Worm (Caenorhabditis elegans): Measurements from ENCODE around the gene spp-16.
A peak's percentile ranks its signal among the peaks of the same experiment; 100 is the strongest.

Gene spp-16

ce11 chrV:10936681-10937080 is 35.6 kb upstream of the spp-16 start, which contains the start of gene F17C11.12:
TSS of gene F17C11.12 (minus strand) at chrV:10936920.
- TF ChIP-seq lin-15B (tag; optimal IDR thresholded peaks at IDR 0.05) (no peak), nhr-20 (tag; optimal IDR thresholded peaks at IDR 0.05) (peak; percentile 1), snpc-4 (tag; optimal IDR thresholded peaks at IDR 0.05) (no peak), hlh-4 (tag; optimal IDR thresholded peaks at IDR 0.05) (no peak), elt-2 (tag; optimal IDR thresholded peaks at IDR 0.05) (peak; percentile 83), efl-3 (GFP tag; optimal IDR thresholded peaks at IDR 0.05) (no peak), zag-1 (tag; optimal IDR thresholded peaks at IDR 0.05) (no peak), nhr-85 (tag) (no peak)

DNA sequence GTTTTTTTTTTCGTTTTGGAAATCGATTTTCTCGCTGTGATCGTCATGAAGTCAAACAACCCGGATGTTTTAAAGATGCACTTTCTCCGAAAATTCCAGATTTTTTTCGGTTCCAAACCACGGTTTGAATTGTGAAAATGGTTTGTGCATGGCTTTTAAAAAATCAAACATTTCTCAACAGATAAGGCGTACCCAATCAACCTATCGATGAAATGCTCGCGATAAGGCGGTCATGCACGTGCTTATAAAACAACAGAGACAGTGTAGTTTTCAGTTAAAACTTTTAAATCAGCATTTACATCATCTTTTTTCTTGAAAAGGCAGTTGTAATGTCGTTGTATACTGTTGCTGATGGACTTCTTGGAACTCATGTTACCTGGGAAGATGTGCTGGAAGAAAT is 31.3 kb upstream of the spp-16 start, which contains the start of gene F58B4.5:
Gene F58B4.5, plus strand, starts transcription at position 283 of the 400 bp plus-strand sequence.
- peak in 1 of 2 experiments; percentile 19 for TF ChIP-seq lin-35 (GFP tag; optimal IDR thresholded peaks at IDR 0.05)
- no peak for TF ChIP-seq efl-1 (optimal IDR thresholded peaks at IDR 0.05)
- peak in 1 of 2 experiments; percentile 43 for TF ChIP-seq efl-1 (GFP tag; optimal IDR thresholded peaks at IDR 0.05 in 1 of 2)
- no peak for TF ChIP-seq mdl-1 (tag; optimal IDR thresholded peaks at IDR 0.05)
- TF ChIP-seq nhr-20 (tag; optimal IDR thresholded peaks at IDR 0.05): peak; percentile 51
- no peak for TF ChIP-seq sptf-1 (tag; optimal IDR thresholded peaks at IDR 0.05)
- TF ChIP-seq unc-86 (tag; optimal IDR thresholded peaks at IDR 0.05): no peak
- no peak for TF ChIP-seq nhr-76 (tag; optimal IDR thresholded peaks at IDR 0.05)
- no peak for TF ChIP-seq isw-1 (GFP tag; IDR thresholded peaks at IDR 0.05)
- TF ChIP-seq nhr-19 (GFP tag; conservative IDR thresholded peaks at IDR 0.05): no peak
- peak; percentile 89 for TF ChIP-seq elt-2 (tag; optimal IDR thresholded peaks at IDR 0.05)

- TF ChIP-seq vab-15 (tag; optimal IDR thresholded peaks at IDR 0.05) (no peak), isw-1 (GFP tag; IDR thresholded peaks at IDR 0.05) (no peak), nhr-84 (tag; optimal IDR thresholded peaks at IDR 0.05) (no peak), elt-3 (tag; optimal IDR thresholded peaks at IDR 0.05) (no peak), ztf-4 (tag; optimal IDR thresholded peaks at IDR 0.05) (no peak), sup-37 (GFP tag; optimal IDR thresholded peaks at IDR 0.05) (no peak), pag-3 (tag; optimal IDR thresholded peaks at IDR 0.05; ENCODE audit: borderline replicate concordance, insufficient read depth) (no peak), skn-1 (tag; optimal IDR thresholded peaks at IDR 0.05) (no peak), nhr-20 (tag; optimal IDR thresholded peaks at IDR 0.05) (no peak), nhr-11 (tag; optimal IDR thresholded peaks at IDR 0.05) (no peak), nhr-90 (tag; optimal IDR thresholded peaks at IDR 0.05; ENCODE audit: poor library complexity) (no peak), sptf-1 (tag; optimal IDR thresholded peaks at IDR 0.05) (no peak), nhr-77 (tag; optimal IDR thresholded peaks at IDR 0.05) (no peak), lin-13 (GFP tag; optimal IDR thresholded peaks at IDR 0.05) (no peak), efl-1 (optimal IDR thresholded peaks at IDR 0.05) (no peak), efl-1 (GFP tag; optimal IDR thresholded peaks at IDR 0.05 in 1 of 2) (no peak), snpc-4 (tag; optimal IDR thresholded peaks at IDR 0.05) (no peak)
Observed at ce11 chrV:10931189-10931588, 30.1 kb upstream of the spp-16 start, which contains the start of gene scvp-1. TSS of gene scvp-1 (minus strand) at chrV:10931289.

DNA sequence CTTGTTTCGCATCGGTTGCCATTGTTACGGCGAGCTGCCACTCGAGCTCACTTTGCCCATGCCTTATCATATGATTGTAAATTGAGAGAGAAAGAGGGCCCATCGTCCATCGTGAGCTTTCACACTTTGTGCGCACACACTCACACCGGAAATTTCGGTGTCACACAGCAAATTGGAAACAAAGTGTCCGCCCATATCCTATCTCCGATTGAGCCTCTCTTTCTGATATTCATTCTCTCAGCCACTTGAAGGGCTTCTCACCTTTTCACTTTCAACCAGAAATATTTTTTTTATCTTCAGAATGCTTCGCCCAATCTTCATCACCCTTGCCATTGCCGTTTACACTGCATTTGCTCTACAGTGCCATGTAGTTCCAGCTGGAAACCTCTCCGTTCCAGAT is 28.4 kb upstream of the spp-16 start, which contains the start of gene F58B4.3:
Gene F58B4.3, plus strand, starts transcription at position 301 of the 400 bp plus-strand sequence.
- peak; percentile 16 for TF ChIP-seq nhr-71 (tag; optimal IDR thresholded peaks at IDR 0.05)
- peak; percentile 31 for TF ChIP-seq pax-3 (tag; optimal IDR thresholded peaks at IDR 0.05)
- no peak for TF ChIP-seq dpl-1 (GFP tag; optimal IDR thresholded peaks at IDR 0.05)
- peak; percentile 64 for TF ChIP-seq fkh-8 (tag; optimal IDR thresholded peaks at IDR 0.05)

ce11 chrV:10925658-10926057 is 24.6 kb upstream of the spp-16 start:
- no peak for TF ChIP-seq pqm-1 (tag; optimal IDR thresholded peaks at IDR 0.05)
- TF ChIP-seq egl-13 (tag; optimal IDR thresholded peaks at IDR 0.05): no peak
- TF ChIP-seq ets-5 (GFP tag; IDR thresholded peaks at IDR 0.05): no peak
- TF ChIP-seq aha-1 (tag; optimal IDR thresholded peaks at IDR 0.05): no peak
- TF ChIP-seq fkh-4 (tag; optimal IDR thresholded peaks at IDR 0.05; ENCODE audit: borderline replicate concordance): no peak
- TF ChIP-seq irx-1 (tag; optimal IDR thresholded peaks at IDR 0.05): no peak
- no peak for TF ChIP-seq sox-4 (tag; optimal IDR thresholded peaks at IDR 0.05)
- peak; percentile 68 for TF ChIP-seq fkh-8 (tag; optimal IDR thresholded peaks at IDR 0.05)
- TF ChIP-seq tbx-2 (tag; optimal IDR thresholded peaks at IDR 0.05): no peak
- no peak for TF ChIP-seq efl-1 (optimal IDR thresholded peaks at IDR 0.05)
- peak in 1 of 2 experiments; percentile 15 for TF ChIP-seq efl-1 (GFP tag; optimal IDR thresholded peaks at IDR 0.05 in 1 of 2)
- peak; percentile 22 for TF ChIP-seq nhr-20 (tag; optimal IDR thresholded peaks at IDR 0.05)
- no peak for TF ChIP-seq nhr-84 (tag; optimal IDR thresholded peaks at IDR 0.05)
- TF ChIP-seq ceh-63 (GFP tag; optimal IDR thresholded peaks at IDR 0.05): no peak
- TF ChIP-seq elt-3 (tag; optimal IDR thresholded peaks at IDR 0.05): no peak
- TF ChIP-seq sup-37 (GFP tag; optimal IDR thresholded peaks at IDR 0.05): no peak
- TF ChIP-seq nhr-237 (tag; optimal IDR thresholded peaks at IDR 0.05): no peak
- no peak for TF ChIP-seq lin-35 (GFP tag; optimal IDR thresholded peaks at IDR 0.05)
- peak; percentile 57 for TF ChIP-seq nhr-71 (tag; optimal IDR thresholded peaks at IDR 0.05)
- no peak for TF ChIP-seq grh-1 (GFP tag; IDR thresholded peaks at IDR 0.05)
- no peak for TF ChIP-seq unc-62 (GFP tag; optimal IDR thresholded peaks at IDR 0.05)
- peak; percentile 53 for TF ChIP-seq skn-1 (tag; optimal IDR thresholded peaks at IDR 0.05)

Data from whole organism, L1 larva.